Fruit fly (Drosophila melanogaster) whole organism, embryonic: ENCODE measurements around the gene ATPsynO.

Experiments used
- Bdp1 ChIP-seq: fragments of 200-800 bp; sonication (Bioruptor generic); optimal IDR thresholded peaks from 3 replicates; lab custom pipeline; 2016; ENCODE audit warnings: missing biosample characterization, missing genetic modification characterization
- CG11398 ChIP-seq: fragments of 200-800 bp; sonication (Bioruptor generic); optimal IDR thresholded peaks from 2 replicates; lab custom pipeline; 2016; ENCODE audit warnings: missing biosample characterization, missing genetic modification characterization
- CG11695 ChIP-seq: fragments of 200-800 bp; sonication (Bioruptor generic); IDR thresholded peaks from 3 replicates; pipeline ENCODE4 v1.3.6; 2022; ENCODE audit warnings: missing biosample characterization, missing genetic modification characterization
- CG12155 ChIP-seq: fragments of 200-800 bp; sonication (Bioruptor generic); optimal IDR thresholded peaks from 3 replicates; lab custom pipeline; 2016; ENCODE audit warnings: missing biosample characterization, missing genetic modification characterization
- CG13287 ChIP-seq: fragments of 200-800 bp; sonication (Bioruptor generic); IDR thresholded peaks from 2 replicates; pipeline ENCODE4 v1.3.6; 2022; ENCODE audit warnings: missing biosample characterization, missing genetic modification characterization; ENCODE audit not compliant: partially characterized antibody
- CG13624 ChIP-seq: fragments of 200-800 bp; sonication (Bioruptor generic); optimal IDR thresholded peaks from 2 replicates; lab custom pipeline; 2016; ENCODE audit warnings: missing biosample characterization, missing genetic modification characterization
- CG13894 ChIP-seq: fragments of 200-800 bp; sonication (Bioruptor generic); optimal IDR thresholded peaks from 3 replicates; lab custom pipeline; 2018; ENCODE audit warnings: missing biosample characterization, mild to moderate bottlenecking, missing genetic modification characterization, moderate library complexity
- CG1792 ChIP-seq: fragments of 200-800 bp; sonication (Bioruptor generic); optimal IDR thresholded peaks from 2 replicates; lab custom pipeline; 2016; ENCODE audit warnings: missing biosample characterization, missing genetic modification characterization
- CG2199 ChIP-seq: fragments of 200-800 bp; sonication (Bioruptor generic); IDR thresholded peaks from 3 replicates; pipeline ENCODE4 v1.3.6; 2022; ENCODE audit warnings: missing biosample characterization, missing genetic modification characterization
- CG34376 ChIP-seq: fragments of 200-800 bp; sonication (Bioruptor generic); optimal IDR thresholded peaks from 2 replicates; lab custom pipeline; 2018; ENCODE audit warnings: missing biosample characterization, mild to moderate bottlenecking, missing genetic modification characterization
- CG42726 ChIP-seq: fragments of 200-800 bp; sonication (Bioruptor generic); IDR thresholded peaks from 2 replicates; pipeline ENCODE4 v1.3.6; 2022; ENCODE audit warnings: missing biosample characterization, missing genetic modification characterization; ENCODE audit not compliant: partially characterized antibody
- CG4707 ChIP-seq: fragments of 200-800 bp; sonication (Bioruptor generic); optimal IDR thresholded peaks from 2 replicates; lab custom pipeline; 2018; ENCODE audit warnings: missing biosample characterization, mild to moderate bottlenecking, missing genetic modification characterization, moderate library complexity
- CG7556 ChIP-seq: fragments of 200-800 bp; sonication (Bioruptor generic); optimal IDR thresholded peaks from 2 replicates; lab custom pipeline; 2017; ENCODE audit warnings: missing biosample characterization, mild to moderate bottlenecking, missing genetic modification characterization
- CG8359 ChIP-seq: fragments of 200-800 bp; sonication (Bioruptor generic); optimal IDR thresholded peaks from 2 replicates; lab custom pipeline; 2017; ENCODE audit warnings: missing biosample characterization, mild to moderate bottlenecking, missing genetic modification characterization, borderline replicate concordance
- CG9215 ChIP-seq: fragments of 200-800 bp; sonication (Bioruptor generic); IDR thresholded peaks from 2 replicates; pipeline ENCODE4 v1.3.6; 2022; ENCODE audit warnings: missing biosample characterization, missing genetic modification characterization
- Dad ChIP-seq: fragments of 200-800 bp; sonication (Bioruptor generic); optimal IDR thresholded peaks from 3 replicates; lab custom pipeline; 2016; ENCODE audit warnings: missing biosample characterization, missing genetic modification characterization
- HLH54F ChIP-seq: fragments of 200-800 bp; sonication (Bioruptor generic); optimal IDR thresholded peaks from 3 replicates; lab custom pipeline; 2016; ENCODE audit warnings: missing biosample characterization, missing genetic modification characterization
- Hmr ChIP-seq: fragments of 200-800 bp; sonication (Bioruptor generic); optimal IDR thresholded peaks from 3 replicates; lab custom pipeline; 2017; ENCODE audit warnings: mild to moderate bottlenecking, missing biosample characterization, missing genetic modification reagents, missing genetic modification characterization
- MTF-1 ChIP-seq: fragments of 200-800 bp; sonication (Bioruptor generic); optimal IDR thresholded peaks from 2 replicates; lab custom pipeline; 2018; ENCODE audit warnings: missing biosample characterization, mild to moderate bottlenecking, missing genetic modification characterization, borderline replicate concordance
- NC2β ChIP-seq: fragments of 200-800 bp; sonication (Bioruptor generic); optimal IDR thresholded peaks from 2 replicates; lab custom pipeline; 2016; ENCODE audit warnings: missing biosample characterization, missing genetic modification characterization
- NK7.1 ChIP-seq: fragments of 200-800 bp; sonication (Bioruptor generic); optimal IDR thresholded peaks from 3 replicates; lab custom pipeline; 2016; ENCODE audit warnings: missing biosample characterization, missing genetic modification characterization
- Nf-YA ChIP-seq: fragments of 200-800 bp; sonication (Bioruptor generic); IDR thresholded peaks from 2 replicates; pipeline ENCODE4 v1.3.6; 2022; ENCODE audit warnings: missing biosample characterization, missing genetic modification characterization
- Rx ChIP-seq: fragments of 200-800 bp; sonication (Bioruptor generic); IDR thresholded peaks from 2 replicates; pipeline ENCODE4 v1.3.6; 2022; ENCODE audit warnings: missing biosample characterization, missing genetic modification characterization
- Taf1 ChIP-seq: fragments of 200-800 bp; sonication (Bioruptor generic); IDR thresholded peaks from 2 replicates; pipeline ENCODE4 v1.3.6; 2022; ENCODE audit warnings: missing biosample characterization, missing genetic modification characterization
- ac ChIP-seq: fragments of 200-800 bp; sonication (Bioruptor generic); optimal IDR thresholded peaks from 3 replicates; lab custom pipeline; 2017; ENCODE audit warnings: missing biosample characterization, mild to moderate bottlenecking, missing genetic modification characterization
- ase ChIP-seq: fragments of 200-800 bp; sonication (Bioruptor generic); IDR thresholded peaks from 3 replicates; pipeline ENCODE4 v1.3.6; 2022; ENCODE audit warnings: missing biosample characterization, missing genetic modification characterization
- bowl ChIP-seq: fragments of 200-800 bp; sonication (Bioruptor generic); IDR thresholded peaks from 2 replicates; pipeline ENCODE4 v1.3.6; 2022; ENCODE audit warnings: missing biosample characterization, missing genetic modification characterization
- chm ChIP-seq: fragments of 200-800 bp; sonication (Bioruptor generic); IDR thresholded peaks from 2 replicates; pipeline ENCODE4 v1.3.6; 2022; ENCODE audit warnings: missing biosample characterization, missing genetic modification characterization
- ci ChIP-seq: fragments of 200-800 bp; sonication (Bioruptor generic); IDR thresholded peaks from 3 replicates; pipeline ENCODE4 v1.3.6; 2022; ENCODE audit warnings: missing biosample characterization, missing genetic modification characterization
- corto ChIP-seq: fragments of 200-800 bp; sonication (Bioruptor generic); optimal IDR thresholded peaks from 2 replicates; lab custom pipeline; 2016; ENCODE audit warnings: missing biosample characterization, mild to moderate bottlenecking, missing genetic modification characterization, moderate library complexity
- dmrt99B ChIP-seq: fragments of 200-800 bp; sonication (Bioruptor generic); optimal IDR thresholded peaks from 2 replicates; lab custom pipeline; 2018; ENCODE audit warnings: missing biosample characterization, mild to moderate bottlenecking, missing genetic modification characterization, moderate library complexity
- dpn ChIP-seq, 2 experiments: fragments of 200-800 bp; sonication (Bioruptor generic); optimal IDR thresholded peaks; 3 replicates each; lab custom pipeline; 2016; ENCODE audit warnings: missing biosample characterization in 2 of 2, missing genetic modification characterization in 2 of 2
- en ChIP-seq: fragments of 200-800 bp; sonication (Bioruptor generic); optimal IDR thresholded peaks from 2 replicates; lab custom pipeline; 2016; ENCODE audit warnings: missing biosample characterization, missing genetic modification characterization
- fd3F ChIP-seq: fragments of 200-800 bp; sonication (Bioruptor generic); optimal IDR thresholded peaks from 2 replicates; lab custom pipeline; 2018; ENCODE audit warnings: missing biosample characterization, mild to moderate bottlenecking, missing genetic modification characterization, moderate library complexity
- gem ChIP-seq: fragments of 200-800 bp; sonication (Bioruptor generic); optimal IDR thresholded peaks from 2 replicates; lab custom pipeline; 2019; ENCODE audit warnings: missing biosample characterization, mild to moderate bottlenecking, missing genetic modification characterization, moderate library complexity
- hth ChIP-seq: fragments of >200 bp; optimal IDR thresholded peaks from 2 replicates; lab custom pipeline; 2017; ENCODE audit warnings: inconsistent platforms
- phol ChIP-seq: fragments of 200-800 bp; sonication (Bioruptor generic); optimal IDR thresholded peaks from 3 replicates; lab custom pipeline; 2018; ENCODE audit warnings: missing biosample characterization, mild to moderate bottlenecking, missing genetic modification characterization, moderate library complexity
- sc ChIP-seq, 3 experiments: fragments of >200 bp in 2 of 3; fragments of 200-800 bp in 1 of 3; sonication (Bioruptor generic) in 1 of 3; optimal IDR thresholded peaks; 2 replicates in 2 of 3; 3 replicates in 1 of 3; lab custom pipeline; 2017; ENCODE audit warnings: mild to moderate bottlenecking in 1 of 3, missing biosample characterization in 1 of 3, missing genetic modification characterization in 1 of 3, missing genetic modification reagents in 1 of 3
- ssp ChIP-seq: fragments of 200-800 bp; sonication (Bioruptor generic); IDR thresholded peaks from 2 replicates; pipeline ENCODE4 v1.3.6; 2022; ENCODE audit warnings: missing biosample characterization, missing genetic modification characterization
- wdn ChIP-seq: fragments of 200-800 bp; sonication (Bioruptor generic); IDR thresholded peaks from 2 replicates; pipeline ENCODE4 v1.3.6; 2022; ENCODE audit warnings: missing biosample characterization, missing genetic modification characterization

Gene ATPsynO

DNA sequence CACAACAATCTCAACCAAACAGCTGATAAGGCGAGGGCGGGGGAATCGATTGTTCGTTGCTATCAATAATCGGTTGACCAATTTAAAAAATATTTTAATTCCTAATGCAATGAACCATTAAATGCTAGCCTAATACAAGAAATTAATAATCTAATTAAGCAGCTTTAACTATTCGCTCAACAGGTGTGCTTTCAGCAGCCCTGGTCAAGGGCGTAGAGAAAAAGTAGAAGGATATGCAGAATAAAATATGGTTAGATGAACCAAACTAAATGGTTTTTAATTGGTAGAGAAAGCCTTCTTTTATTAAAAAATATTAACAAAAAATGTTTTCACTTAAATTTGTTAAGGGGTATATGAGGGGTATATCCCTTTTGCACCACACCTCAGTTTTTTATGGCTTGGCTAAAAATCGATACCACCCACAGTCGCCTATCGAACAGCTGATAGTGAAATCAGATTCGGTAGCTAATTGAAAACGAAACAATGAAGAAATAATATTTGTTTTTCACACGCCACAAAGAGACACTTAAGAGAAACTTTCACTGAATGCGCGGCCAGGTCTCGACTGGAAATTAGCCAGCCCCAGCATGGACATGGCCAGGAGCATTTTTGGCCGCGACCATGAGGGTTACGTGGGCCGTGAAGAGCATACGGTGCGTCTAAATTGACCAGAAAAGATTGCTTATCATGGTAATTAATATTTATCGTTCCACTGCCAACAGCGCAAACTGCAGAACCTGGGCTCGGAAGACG lies 46.4 kb upstream of the ATPsynO start, which contains the start of the genes SIDL and CG12241 (continued):
- TF ChIP-seq wdn (GFP tag; lab: Robert Waterston, UW) = peak; percentile 70
- no peak for TF ChIP-seq ac (GFP tag; lab: Kevin White, UChicago)
- TF ChIP-seq Bdp1 (GFP tag; lab: Kevin White, UChicago) = peak; percentile 7
- TF ChIP-seq bowl = no peak; the same call in 1 of the 2 replicates
- peak; percentile 73 for TF ChIP-seq NK7.1 (GFP tag; lab: Kevin White, UChicago)
- peak; percentile 46 for TF ChIP-seq fd3F (GFP tag; lab: Kevin White, UChicago)
- no peak for TF ChIP-seq CG8359 (GFP tag; lab: Kevin White, UChicago)
- TF ChIP-seq CG13624 (GFP tag; lab: Kevin White, UChicago) = peak; percentile 89
- peak; percentile 59 for TF ChIP-seq HLH54F
- TF ChIP-seq ase (GFP tag; lab: Robert Waterston, UW) = peak; percentile 91
- TF ChIP-seq MTF-1 (GFP tag; lab: Kevin White, UChicago) = peak; percentile 32
- TF ChIP-seq phol (tag; lab: Kevin White, UChicago) = peak; percentile 82
- no peak for TF ChIP-seq CG42726
- TF ChIP-seq Dad = peak; percentile 78
- TF ChIP-seq ci (GFP tag; lab: Robert Waterston, UW) = no peak
- no peak for TF ChIP-seq corto
- TF ChIP-seq Rx = peak; percentile 93
- no peak for TF ChIP-seq dmrt99B (tag; lab: Kevin White, UChicago)
- peak; percentile 78 for TF ChIP-seq CG7556 (GFP tag; lab: Kevin White, UChicago)
- TF ChIP-seq hth (lab: Kevin White, UChicago) = no peak
- TF ChIP-seq CG12155 (GFP tag; lab: Kevin White, UChicago) = peak; percentile 60
- peak; percentile 92 for TF ChIP-seq CG11695
- peak; percentile 71 for TF ChIP-seq CG34376 (GFP tag; lab: Kevin White, UChicago)
- peak; percentile 84 for TF ChIP-seq Nf-YA
- TF ChIP-seq CG11398 (GFP tag; lab: Kevin White, UChicago) = no peak
- TF ChIP-seq NC2β (GFP tag; lab: Kevin White, UChicago) = peak; percentile 57
- no peak for TF ChIP-seq gem (tag; lab: Kevin White, UChicago)
- TF ChIP-seq CG1792 = peak; percentile 71
- TF ChIP-seq CG4707 (GFP tag; lab: Kevin White, UChicago) = no peak
- no peak; the same call in 1 of the 2 replicates for TF ChIP-seq CG13287 (GFP tag; lab: Robert Waterston, UW)
- TF ChIP-seq CG9215 (GFP tag; lab: Robert Waterston, UW) = peak; percentile 90
- peak; percentile 92 for TF ChIP-seq chm (GFP tag; lab: Robert Waterston, UW)
- no peak for TF ChIP-seq en (GFP tag; lab: Kevin White, UChicago)
- peak; percentile 85 for TF ChIP-seq ssp (GFP tag; lab: Robert Waterston, UW)
- TF ChIP-seq dpn (GFP tag; optimal IDR thresholded peaks at IDR 0.05; lab: Kevin White, UChicago) = peak; percentile 73 to 87
- peak; percentile 93 for TF ChIP-seq Taf1 (GFP tag; lab: Robert Waterston, UW)
- no peak for TF ChIP-seq Hmr
- TF ChIP-seq CG2199 = peak; percentile 81
- no peak for TF ChIP-seq sc (optimal IDR thresholded peaks at IDR 0.05; lab: Kevin White, UChicago)
- no peak for TF ChIP-seq sc (GFP tag; optimal IDR thresholded peaks at IDR 0.05; lab: Kevin White, UChicago)
- TF ChIP-seq CG13894 = no peak
